Fruit fly (Drosophila melanogaster) whole organism, embryonic: ENCODE data around the gene CG34148.
A peak's percentile ranks its signal among the peaks of the same experiment; 100 is the strongest.

Source experiments
- ATbp ChIP-seq: fragments of 200-800 bp; sonication (Bioruptor generic); optimal IDR thresholded peaks from 2 replicates; lab custom pipeline; 2017; ENCODE audit warnings: missing biosample characterization, mild to moderate bottlenecking, missing genetic modification characterization, missing genetic modification reagents
- Antp ChIP-seq: fragments of 200-800 bp; sonication (Bioruptor generic); optimal IDR thresholded peaks from 3 replicates; lab custom pipeline; 2016; ENCODE audit warnings: missing biosample characterization, missing genetic modification characterization
- Atf-2 ChIP-seq: fragments of 200-800 bp; sonication (Bioruptor generic); optimal IDR thresholded peaks from 2 replicates; lab custom pipeline; 2016; ENCODE audit warnings: missing biosample characterization, missing genetic modification characterization
- CG11723 ChIP-seq: fragments of 200-800 bp; sonication (Bioruptor generic); optimal IDR thresholded peaks from 2 replicates; lab custom pipeline; 2017; ENCODE audit warnings: missing biosample characterization, mild to moderate bottlenecking, missing genetic modification characterization
- CG2129 ChIP-seq: fragments of 200-800 bp; sonication (Bioruptor generic); IDR thresholded peaks from 2 replicates; pipeline ENCODE4 v1.3.6; 2022; ENCODE audit warnings: missing biosample characterization, missing genetic modification characterization; ENCODE audit not compliant: partially characterized antibody
- CG2202 ChIP-seq: fragments of 200-800 bp; sonication (Bioruptor generic); optimal IDR thresholded peaks from 2 replicates; lab custom pipeline; 2018; ENCODE audit warnings: missing biosample characterization, mild to moderate bottlenecking, missing genetic modification characterization
- CG2712 ChIP-seq: fragments of 200-800 bp; optimal IDR thresholded peaks from 3 replicates; lab custom pipeline; 2019; ENCODE audit warnings: missing biosample characterization, mild to moderate bottlenecking, missing genetic modification characterization, moderate library complexity
- CG32532 ChIP-seq: fragments of 200-800 bp; sonication (Bioruptor generic); IDR thresholded peaks from 2 replicates; pipeline ENCODE4 v1.3.6; 2022; ENCODE audit warnings: missing biosample characterization, missing genetic modification characterization
- CG33557 ChIP-seq: fragments of 200-800 bp; sonication (Bioruptor generic); optimal IDR thresholded peaks from 2 replicates; lab custom pipeline; 2019; ENCODE audit warnings: missing biosample characterization, mild to moderate bottlenecking, missing genetic modification characterization, moderate library complexity
- CG4617 ChIP-seq: fragments of 200-800 bp; sonication (Bioruptor generic); optimal IDR thresholded peaks from 3 replicates; lab custom pipeline; 2016; ENCODE audit warnings: missing biosample characterization, missing genetic modification characterization, borderline replicate concordance
- CG6272 ChIP-seq: fragments of 200-800 bp; sonication (Bioruptor generic); IDR thresholded peaks from 2 replicates; pipeline ENCODE4 v1.3.6; 2022; ENCODE audit warnings: missing biosample characterization, missing genetic modification characterization
- CG6683 ChIP-seq: fragments of 200-800 bp; sonication (Bioruptor generic); optimal IDR thresholded peaks from 2 replicates; lab custom pipeline; 2017; ENCODE audit warnings: missing biosample characterization, mild to moderate bottlenecking, missing genetic modification characterization, missing genetic modification reagents
- CG8359 ChIP-seq: fragments of 200-800 bp; sonication (Bioruptor generic); optimal IDR thresholded peaks from 2 replicates; lab custom pipeline; 2017; ENCODE audit warnings: missing biosample characterization, mild to moderate bottlenecking, missing genetic modification characterization, borderline replicate concordance
- CG8944 ChIP-seq: fragments of 200-800 bp; sonication (Bioruptor generic); optimal IDR thresholded peaks from 3 replicates; lab custom pipeline; 2016; ENCODE audit warnings: missing biosample characterization, missing genetic modification characterization
- CG9215 ChIP-seq: fragments of 200-800 bp; sonication (Bioruptor generic); IDR thresholded peaks from 2 replicates; pipeline ENCODE4 v1.3.6; 2022; ENCODE audit warnings: missing biosample characterization, missing genetic modification characterization
- CG9797 ChIP-seq: fragments of 200-800 bp; sonication (Bioruptor generic); optimal IDR thresholded peaks from 3 replicates; lab custom pipeline; 2018; ENCODE audit warnings: missing biosample characterization, mild to moderate bottlenecking, missing genetic modification characterization
- CG9932 ChIP-seq: fragments of 200-800 bp; sonication (Bioruptor generic); IDR thresholded peaks from 2 replicates; pipeline ENCODE4 v1.3.6; 2022; ENCODE audit warnings: missing biosample characterization, missing genetic modification characterization
- Drgx ChIP-seq: fragments of 200-800 bp; sonication (Bioruptor generic); IDR thresholded peaks from 2 replicates; pipeline ENCODE4 v1.3.6; 2022; ENCODE audit warnings: missing biosample characterization, missing genetic modification characterization
- Hr3 ChIP-seq: fragments of 200-800 bp; sonication (Bioruptor generic); optimal IDR thresholded peaks from 3 replicates; lab custom pipeline; 2016; ENCODE audit warnings: missing biosample characterization, missing genetic modification characterization
- Hr78 ChIP-seq, 2 experiments: fragments of 200-800 bp in 1 of 2; fragments of >200 bp in 1 of 2; sonication (Bioruptor generic) in 1 of 2; optimal IDR thresholded peaks; 2 replicates each; lab custom pipeline; 2017 to 2019; ENCODE audit warnings: missing biosample characterization in 2 of 2, missing genetic modification characterization in 2 of 2, mild to moderate bottlenecking in 1 of 2, moderate library complexity in 1 of 2
- MESR4 ChIP-seq: fragments of 200-800 bp; sonication (Bioruptor generic); optimal IDR thresholded peaks from 2 replicates; lab custom pipeline; 2018; ENCODE audit warnings: missing biosample characterization, mild to moderate bottlenecking, missing genetic modification characterization, moderate library complexity
- MTF-1 ChIP-seq: fragments of 200-800 bp; sonication (Bioruptor generic); optimal IDR thresholded peaks from 2 replicates; lab custom pipeline; 2018; ENCODE audit warnings: missing biosample characterization, mild to moderate bottlenecking, missing genetic modification characterization, borderline replicate concordance
- Nf-YB ChIP-seq: fragments of 200-800 bp; sonication (Bioruptor generic); optimal IDR thresholded peaks from 3 replicates; lab custom pipeline; 2019; ENCODE audit warnings: missing biosample characterization, mild to moderate bottlenecking, missing genetic modification characterization, moderate library complexity
- Stat92E ChIP-seq, 3 experiments: fragments of >200 bp in 2 of 3; fragments of 200-800 bp in 1 of 3; sonication (Bioruptor generic) in 1 of 3; optimal IDR thresholded peaks; 2 replicates each; lab custom pipeline; 2017 to 2019; ENCODE audit warnings: missing biosample characterization in 3 of 3, missing genetic modification characterization in 3 of 3, mild to moderate bottlenecking in 1 of 3, moderate library complexity in 1 of 3
- TFAM ChIP-seq: fragments of 200-800 bp; sonication (Bioruptor generic); optimal IDR thresholded peaks from 2 replicates; lab custom pipeline; 2017; ENCODE audit warnings: missing biosample characterization, missing genetic modification characterization, inconsistent platforms
- Usf ChIP-seq: fragments of 200-800 bp; sonication (Bioruptor generic); optimal IDR thresholded peaks from 2 replicates; lab custom pipeline; 2017; ENCODE audit warnings: missing genotype, missing biosample characterization, missing genetic modification characterization
- amos ChIP-seq: fragments of 200-800 bp; sonication (Bioruptor generic); IDR thresholded peaks from 2 replicates; pipeline ENCODE4 v1.3.6; 2022; ENCODE audit warnings: missing biosample characterization, missing genetic modification characterization; ENCODE audit not compliant: partially characterized antibody
- ato ChIP-seq: fragments of 200-800 bp; sonication (Bioruptor generic); IDR thresholded peaks from 2 replicates; pipeline ENCODE4 v1.3.6; 2022; ENCODE audit warnings: missing biosample characterization, missing genetic modification characterization; ENCODE audit not compliant: partially characterized antibody
- az2 ChIP-seq: fragments of 200-800 bp; sonication (Bioruptor generic); optimal IDR thresholded peaks from 3 replicates; lab custom pipeline; 2016; ENCODE audit warnings: missing biosample characterization, missing genetic modification characterization
- bowl ChIP-seq: fragments of 200-800 bp; sonication (Bioruptor generic); IDR thresholded peaks from 2 replicates; pipeline ENCODE4 v1.3.6; 2022; ENCODE audit warnings: missing biosample characterization, missing genetic modification characterization
- cad ChIP-seq: fragments of >200 bp; optimal IDR thresholded peaks from 2 replicates; lab custom pipeline; 2017; ENCODE audit warnings: missing biosample characterization, missing genetic modification characterization
- chn ChIP-seq: fragments of 200-800 bp; sonication (Bioruptor generic); optimal IDR thresholded peaks from 2 replicates; lab custom pipeline; 2016; ENCODE audit warnings: missing biosample characterization, missing genetic modification characterization
- da ChIP-seq: fragments of 200-800 bp; sonication (Bioruptor generic); optimal IDR thresholded peaks from 2 replicates; lab custom pipeline; 2016; ENCODE audit warnings: missing biosample characterization, missing genetic modification characterization
- grau ChIP-seq: fragments of 200-800 bp; optimal IDR thresholded peaks from 3 replicates; lab custom pipeline; 2019; ENCODE audit warnings: missing biosample characterization, mild to moderate bottlenecking, missing genetic modification characterization, moderate library complexity
- jing ChIP-seq: fragments of 200-800 bp; sonication (Bioruptor generic); optimal IDR thresholded peaks from 2 replicates; lab custom pipeline; 2018; ENCODE audit warnings: missing biosample characterization, mild to moderate bottlenecking, missing genetic modification characterization
- ken ChIP-seq: fragments of 200-800 bp; sonication (Bioruptor generic); IDR thresholded peaks from 3 replicates; pipeline ENCODE4 v1.3.6; 2022; ENCODE audit warnings: missing biosample characterization, missing genetic modification characterization
- nom ChIP-seq: fragments of 200-800 bp; sonication (Bioruptor generic); optimal IDR thresholded peaks from 2 replicates; lab custom pipeline; 2017; ENCODE audit warnings: missing biosample characterization, missing genetic modification characterization, mild to moderate bottlenecking, moderate library complexity, missing genetic modification reagents
- onecut ChIP-seq: fragments of 200-800 bp; sonication (Bioruptor generic); IDR thresholded peaks from 2 replicates; pipeline ENCODE4 v1.3.6; 2022; ENCODE audit warnings: missing biosample characterization, missing genetic modification characterization
- prd ChIP-seq, 3 experiments: fragments of >200 bp in 2 of 3; fragments of 200-800 bp in 1 of 3; sonication (Bioruptor generic) in 1 of 3; optimal IDR thresholded peaks in 2 of 3; IDR thresholded peaks in 1 of 3; 2 replicates in 2 of 3; 3 replicates in 1 of 3; pipeline versions ENCODE4 v1.3.6 to Lab custom; 2017 to 2022; ENCODE audit warnings: missing biosample characterization in 1 of 3, missing genetic modification characterization in 1 of 3
- ro ChIP-seq: fragments of 200-800 bp; sonication (Bioruptor generic); IDR thresholded peaks from 2 replicates; pipeline ENCODE4 v1.3.6; 2022; ENCODE audit warnings: missing biosample characterization, missing genetic modification characterization
- sd ChIP-seq: fragments of 200-800 bp; sonication (Bioruptor generic); optimal IDR thresholded peaks from 3 replicates; lab custom pipeline; 2018; ENCODE audit warnings: missing biosample characterization, mild to moderate bottlenecking, missing genetic modification characterization, moderate library complexity
- sisA ChIP-seq: fragments of 200-800 bp; sonication (Bioruptor generic); IDR thresholded peaks from 2 replicates; pipeline ENCODE4 v1.3.6; 2022; ENCODE audit warnings: missing biosample characterization, missing genetic modification characterization
- sqz ChIP-seq: fragments of 200-800 bp; sonication (Bioruptor generic); optimal IDR thresholded peaks from 3 replicates; lab custom pipeline; 2018; ENCODE audit warnings: missing biosample characterization, mild to moderate bottlenecking, missing genetic modification characterization
- sr ChIP-seq: fragments of 200-800 bp; sonication (Bioruptor generic); IDR thresholded peaks from 3 replicates; pipeline ENCODE4 v1.3.6; 2022; ENCODE audit warnings: missing biosample characterization, missing genetic modification characterization
- vvl ChIP-seq: fragments of 200-800 bp; sonication (Bioruptor generic); IDR thresholded peaks from 2 replicates; pipeline ENCODE4 v1.3.6; 2022; ENCODE audit warnings: missing biosample characterization, missing genetic modification characterization
- zen ChIP-seq: fragments of 200-800 bp; sonication (Bioruptor generic); optimal IDR thresholded peaks from 3 replicates; lab custom pipeline; 2018; ENCODE audit warnings: missing biosample characterization, mild to moderate bottlenecking, missing genetic modification characterization, moderate library complexity
- zf30C ChIP-seq: fragments of 200-800 bp; sonication (Bioruptor generic); optimal IDR thresholded peaks from 3 replicates; lab custom pipeline; 2018; ENCODE audit warnings: missing biosample characterization, mild to moderate bottlenecking, missing genetic modification characterization

The CG34148 gene

DNA sequence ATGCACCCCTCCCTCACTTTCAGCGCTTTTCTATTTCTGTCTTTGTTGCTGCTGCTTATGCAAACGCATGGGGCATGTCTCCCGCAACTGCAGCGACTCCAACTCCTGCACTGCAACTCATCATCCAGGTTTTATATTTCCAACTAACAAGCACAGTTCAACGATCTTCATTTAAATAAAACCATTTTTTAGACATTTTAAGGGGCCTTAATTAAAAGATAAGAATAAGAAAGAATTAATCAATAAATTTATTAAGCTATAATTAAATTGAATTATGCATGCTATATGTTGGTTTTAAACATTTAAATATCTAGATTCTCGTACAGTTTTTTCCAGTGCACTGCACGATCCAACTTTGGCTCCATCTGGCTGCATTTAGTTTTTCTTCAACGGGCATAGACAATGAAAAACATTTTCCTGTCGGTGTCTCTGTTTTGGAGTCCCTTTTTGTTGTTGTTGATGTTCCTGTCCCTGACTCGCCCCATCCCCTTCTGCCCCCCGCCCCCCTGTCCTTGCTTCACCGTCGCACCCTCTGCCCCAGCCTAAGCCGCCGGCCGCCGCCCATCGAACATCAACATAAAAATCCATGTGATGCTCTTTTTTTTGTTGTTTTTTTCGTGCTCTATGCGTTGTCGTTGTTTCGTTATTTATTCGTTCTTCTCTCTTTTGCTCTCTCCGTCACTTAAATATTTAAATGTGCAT lies 49.5 kb downstream of the CG34148 start (continued):
- TF ChIP-seq sd (tag; lab: Kevin White, UChicago) (no peak), da (GFP tag; lab: Kevin White, UChicago) (no peak), sqz (GFP tag; lab: Kevin White, UChicago) (peak; percentile 47), sr (GFP tag; lab: Robert Waterston, UW) (no peak), CG4617 (GFP tag; lab: Kevin White, UChicago) (peak; percentile 19), Atf-2 (GFP tag; lab: Kevin White, UChicago) (no peak), Hr78 (GFP tag; optimal IDR thresholded peaks at IDR 0.05; lab: Kevin White, UChicago) (peak in 1 of 2 experiments; percentile 56), sisA (GFP tag; lab: Robert Waterston, UW) (peak; percentile 61), prd (optimal IDR thresholded peaks at IDR 0.05; lab: Kevin White, UChicago) (no peak), prd (GFP tag; IDR thresholded peaks at IDR 0.05; lab: Robert Waterston, UW) (peak; percentile 63; the same call in 2 of the 3 replicates), Stat92E (GFP tag; optimal IDR thresholded peaks at IDR 0.05; lab: Kevin White, UChicago) (peak in 1 of 3 experiments; percentile 72), CG6272 (GFP tag; lab: Robert Waterston, UW) (0 out of 2 replicates have a peak, but pooled peaks have one; percentile 11), amos (GFP tag; lab: Robert Waterston, UW) (no peak), bowl (GFP tag; lab: Robert Waterston, UW) (no peak), ken (peak; percentile 41; the same call in 1 of the 3 replicates), MESR4 (GFP tag; lab: Kevin White, UChicago) (no peak), CG8359 (peak; percentile 55), CG32532 (no peak), Antp (GFP tag; lab: Kevin White, UChicago) (no peak), Hr3 (peak; percentile 54), CG6683 (GFP tag; lab: Kevin White, UChicago) (no peak), cad (GFP tag; lab: Kevin White, UChicago) (no peak), Usf (peak; percentile 50), onecut (GFP tag; lab: Robert Waterston, UW) (peak; percentile 31; the same call in 1 of the 2 replicates), CG2712 (peak; percentile 96), vvl (GFP tag; lab: Robert Waterston, UW) (peak; percentile 74), Drgx (GFP tag; lab: Robert Waterston, UW) (peak; percentile 86), grau (peak; percentile 79), CG11723 (GFP tag; lab: Kevin White, UChicago) (peak; percentile 49), CG2202 (tag; lab: Kevin White, UChicago) (peak; percentile 92), Nf-YB (peak; percentile 64), CG9215 (GFP tag; lab: Robert Waterston, UW) (0 out of 2 replicates have a peak, but pooled peaks have one; percentile 12), nom (GFP tag; lab: Kevin White, UChicago) (no peak), chn (GFP tag; lab: Kevin White, UChicago) (peak; percentile 4), CG9797 (GFP tag; lab: Kevin White, UChicago) (peak; percentile 8), TFAM (GFP tag; lab: Kevin White, UChicago) (peak; percentile 6), ato (GFP tag; lab: Robert Waterston, UW) (no peak), CG2129 (GFP tag; lab: Robert Waterston, UW) (no peak), zen (peak; percentile 63), ATbp (GFP tag; lab: Kevin White, UChicago) (peak; percentile 70), ro (GFP tag; lab: Robert Waterston, UW) (peak; percentile 35; the same call in 1 of the 2 replicates), CG33557 (peak; percentile 95), CG9932 (GFP tag; lab: Robert Waterston, UW) (no peak), CG8944 (GFP tag; lab: Kevin White, UChicago) (no peak), az2 (peak; percentile 74), jing (GFP tag; lab: Kevin White, UChicago) (peak; percentile 39), zf30C (peak; percentile 84), MTF-1 (GFP tag; lab: Kevin White, UChicago) (no peak)
